Worm (Caenorhabditis elegans) whole organism, L3 larva: ENCODE results near the gene F02D10.2.

Source experiments
- R02D3.7 ChIP-seq: fragments of 150-350 bp; optimal IDR thresholded peaks from 2 replicates; lab custom pipeline; 2014; ENCODE audit warnings: missing biosample characterization, missing genetic modification characterization
- ama-1 ChIP-seq: fragments of 150-350 bp; optimal IDR thresholded peaks from 2 replicates; lab custom pipeline; 2018
- ceh-82 ChIP-seq: fragments of 150-350 bp; optimal IDR thresholded peaks from 2 replicates; lab custom pipeline; 2014; ENCODE audit warnings: missing biosample characterization, missing genetic modification characterization
- ceh-9 ChIP-seq: sonication (generic microtip); optimal IDR thresholded peaks from 2 replicates; lab custom pipeline; 2018; ENCODE audit warnings: missing biosample characterization, missing genetic modification characterization
- daf-12 ChIP-seq: fragments of 150-350 bp; optimal IDR thresholded peaks from 2 replicates; lab custom pipeline; 2014; ENCODE audit warnings: missing biosample characterization, missing genetic modification reagents, missing genetic modification characterization
- egl-27 ChIP-seq: sonication (generic microtip); optimal IDR thresholded peaks from 4 replicates; lab custom pipeline; 2017; ENCODE audit warnings: missing biosample characterization, missing genetic modification reagents, missing genetic modification characterization
- elt-1 ChIP-seq: fragments of 150-350 bp; optimal IDR thresholded peaks from 2 replicates; lab custom pipeline; 2014; ENCODE audit warnings: missing biosample characterization, missing genetic modification characterization
- elt-2 ChIP-seq: sonication (generic microtip); optimal IDR thresholded peaks from 2 replicates; lab custom pipeline; 2016; ENCODE audit warnings: missing genetic modification reagents, mild to moderate bottlenecking, missing genetic modification characterization, missing compliant biosample characterization
- elt-3 ChIP-seq, 3 experiments: fragments of 150-350 bp in 1 of 3; sonication (generic microtip) in 2 of 3; optimal IDR thresholded peaks; 2 replicates in 2 of 3; 4 replicates in 1 of 3; lab custom pipeline; 2014 to 2017; ENCODE audit warnings: missing biosample characterization in 3 of 3, missing genetic modification characterization in 3 of 3
- fkh-10 ChIP-seq: sonication (generic microtip); optimal IDR thresholded peaks from 2 replicates; lab custom pipeline; 2017; ENCODE audit warnings: missing biosample characterization, missing genetic modification reagents, missing genetic modification characterization
- fkh-2 ChIP-seq: fragments of 150-350 bp; optimal IDR thresholded peaks from 2 replicates; lab custom pipeline; 2014; ENCODE audit warnings: missing biosample characterization, missing genetic modification reagents, missing genetic modification characterization
- fos-1 ChIP-seq: fragments of 150-350 bp; optimal IDR thresholded peaks from 2 replicates; lab custom pipeline; 2014; ENCODE audit warnings: missing biosample characterization, missing genetic modification characterization
- hmg-11 ChIP-seq: sonication (generic microtip); optimal IDR thresholded peaks from 2 replicates; lab custom pipeline; 2016; ENCODE audit warnings: missing genetic modification characterization, missing compliant biosample characterization
- jun-1 ChIP-seq: fragments of 150-350 bp; optimal IDR thresholded peaks from 2 replicates; lab custom pipeline; 2014; ENCODE audit warnings: missing biosample characterization, missing genetic modification reagents, missing genetic modification characterization
- lin-15B ChIP-seq: fragments of 150-350 bp; optimal IDR thresholded peaks from 2 replicates; lab custom pipeline; 2014; ENCODE audit warnings: missing biosample characterization, missing genetic modification characterization
- lin-39 ChIP-seq: fragments of 150-350 bp; optimal IDR thresholded peaks from 2 replicates; lab custom pipeline; 2018; ENCODE audit warnings: missing biosample characterization, missing genetic modification reagents, missing genetic modification characterization
- lsy-12 ChIP-seq: sonication (generic microtip); optimal IDR thresholded peaks from 2 replicates; lab custom pipeline; 2016; ENCODE audit warnings: mild to moderate bottlenecking, missing genetic modification characterization, missing compliant biosample characterization
- mdl-1 ChIP-seq: fragments of 150-350 bp; optimal IDR thresholded peaks from 2 replicates; lab custom pipeline; 2014; ENCODE audit warnings: missing biosample characterization, missing genetic modification characterization
- mml-1 ChIP-seq: fragments of 150-350 bp; sonication (generic microtip); optimal IDR thresholded peaks from 3 replicates; lab custom pipeline; 2014; ENCODE audit warnings: missing biosample characterization, missing genetic modification characterization
- nfya-1 ChIP-seq: sonication (generic microtip); optimal IDR thresholded peaks from 2 replicates; lab custom pipeline; 2017; ENCODE audit warnings: missing genetic modification characterization, mild to moderate bottlenecking, missing compliant biosample characterization, antibody characterized with exemption, moderate library complexity; ENCODE audit not compliant: insufficient read depth
- nhr-12 ChIP-seq: fragments of 150-350 bp; optimal IDR thresholded peaks from 2 replicates; lab custom pipeline; 2014; ENCODE audit warnings: missing biosample characterization, missing genetic modification characterization
- nhr-237 ChIP-seq: fragments of 150-350 bp; optimal IDR thresholded peaks from 2 replicates; lab custom pipeline; 2014; ENCODE audit warnings: missing biosample characterization, missing genetic modification characterization
- nhr-25 ChIP-seq: sonication (generic microtip); optimal IDR thresholded peaks from 2 replicates; lab custom pipeline; 2017; ENCODE audit warnings: missing biosample characterization, missing genetic modification characterization
- nhr-28 ChIP-seq: fragments of 150-350 bp; optimal IDR thresholded peaks from 2 replicates; lab custom pipeline; 2014; ENCODE audit warnings: missing biosample characterization, missing genetic modification characterization
- nhr-43 ChIP-seq: sonication (generic microtip); optimal IDR thresholded peaks from 2 replicates; lab custom pipeline; 2016; ENCODE audit warnings: mild to moderate bottlenecking, missing genetic modification characterization, missing compliant biosample characterization; ENCODE audit not compliant: poor library complexity, severe bottlenecking
- nhr-67 ChIP-seq: fragments of 150-350 bp; optimal IDR thresholded peaks from 2 replicates; lab custom pipeline; 2014; ENCODE audit warnings: missing biosample characterization, missing genetic modification characterization
- nhr-76 ChIP-seq: fragments of 150-350 bp; sonication (generic microtip); optimal IDR thresholded peaks from 5 replicates; lab custom pipeline; 2014; ENCODE audit warnings: missing biosample characterization, missing genetic modification characterization
- pha-4 ChIP-seq: fragments of 150-350 bp; optimal IDR thresholded peaks from 2 replicates; lab custom pipeline; 2014; ENCODE audit warnings: missing biosample characterization, missing genetic modification reagents, missing genetic modification characterization
- pqm-1 ChIP-seq: fragments of 150-350 bp; optimal IDR thresholded peaks from 2 replicates; lab custom pipeline; 2017; ENCODE audit warnings: missing biosample characterization, missing genetic modification characterization, inconsistent platforms
- sea-2 ChIP-seq: fragments of 150-350 bp; sonication (generic microtip); optimal IDR thresholded peaks from 4 replicates; lab custom pipeline; 2014; ENCODE audit warnings: missing biosample characterization, missing genetic modification reagents, missing genetic modification characterization
- skn-1 ChIP-seq: fragments of 150-350 bp; optimal IDR thresholded peaks from 2 replicates; lab custom pipeline; 2014; ENCODE audit warnings: missing biosample characterization, missing genetic modification characterization
- snpc-4 ChIP-seq: fragments of 150-350 bp; optimal IDR thresholded peaks from 2 replicates; lab custom pipeline; 2014; ENCODE audit warnings: missing biosample characterization, missing genetic modification characterization
- tbx-2 ChIP-seq: sonication (generic microtip); optimal IDR thresholded peaks from 2 replicates; lab custom pipeline; 2016; ENCODE audit warnings: mild to moderate bottlenecking, missing genetic modification characterization, missing compliant biosample characterization
- unc-62 ChIP-seq: fragments of 150-350 bp; sonication (generic microtip); optimal IDR thresholded peaks from 4 replicates; lab custom pipeline; 2014; ENCODE audit warnings: missing biosample characterization, missing genetic modification reagents, missing genetic modification characterization
- zag-1 ChIP-seq: fragments of 150-350 bp; optimal IDR thresholded peaks from 2 replicates; lab custom pipeline; 2014; ENCODE audit warnings: missing biosample characterization, missing genetic modification characterization
- ztf-4 ChIP-seq: fragments of 150-350 bp; optimal IDR thresholded peaks from 2 replicates; lab custom pipeline; 2014; ENCODE audit warnings: missing biosample characterization, missing genetic modification characterization

F02D10.2 gene

ce11 chrX:13463793-13464192 lies at the start of gene F02D10.2:
TSS of gene F02D10.2 (minus strand) at chrX:13463893.
- TF ChIP-seq nhr-76 (tag; lab: Kevin White, UChicago) = no peak
- no peak for TF ChIP-seq fkh-10 (GFP tag; lab: Kevin White, UChicago)
- no peak for TF ChIP-seq egl-27
- no peak for TF ChIP-seq lin-39
- TF ChIP-seq snpc-4 = no peak
- TF ChIP-seq sea-2 = no peak
- TF ChIP-seq lsy-12 (tag; lab: Kevin White, UChicago) = no peak
- no peak for TF ChIP-seq nhr-67 (tag; lab: Kevin White, UChicago)
- TF ChIP-seq R02D3.7 (tag; lab: Kevin White, UChicago) = no peak
- TF ChIP-seq unc-62 (GFP tag; lab: Kevin White, UChicago) = no peak
- no peak for TF ChIP-seq skn-1 (tag; lab: Kevin White, UChicago)

ce11 chrX:13511796-13512195 lies 48.1 kb upstream of the F02D10.2 start:
- TF ChIP-seq hmg-11 (tag; lab: Kevin White, UChicago) (peak; percentile 81), lsy-12 (tag; lab: Kevin White, UChicago) (peak; percentile 40), ama-1 (lab: Kevin White, UChicago) (no peak), jun-1 (peak; percentile 23), nhr-43 (tag; lab: Kevin White, UChicago) (peak; percentile 77), snpc-4 (peak; percentile 26), elt-2 (peak; percentile 29), ceh-82 (tag; lab: Kevin White, UChicago) (peak; percentile 27), egl-27 (peak; percentile 5), pha-4 (peak; percentile 13), nhr-28 (tag; lab: Kevin White, UChicago) (no peak), mdl-1 (tag; lab: Kevin White, UChicago) (no peak), nfya-1 (tag; lab: Kevin White, UChicago) (peak; percentile 20), lin-39 (peak; percentile 22), pqm-1 (tag; lab: Kevin White, UChicago) (peak; percentile 17), elt-3 (tag; optimal IDR thresholded peaks at IDR 0.05; lab: Kevin White, UChicago) (no peak), tbx-2 (peak; percentile 44), nhr-25 (tag; lab: Kevin White, UChicago) (peak; percentile 32)
- TF ChIP-seq, all 47 proteins: peak for 14

- TF ChIP-seq nhr-28 (tag; lab: Kevin White, UChicago) (no peak), fkh-2 (tag; lab: Kevin White, UChicago) (no peak), mml-1 (tag; lab: Kevin White, UChicago) (no peak), elt-1 (tag; lab: Kevin White, UChicago) (no peak), nhr-67 (tag; lab: Kevin White, UChicago) (no peak), lin-15B (tag; lab: Kevin White, UChicago) (no peak), daf-12 (tag; lab: Kevin White, UChicago) (no peak), elt-3 (tag; optimal IDR thresholded peaks at IDR 0.05; lab: Kevin White, UChicago) (no peak), pha-4 (no peak), egl-27 (no peak), pqm-1 (tag; lab: Kevin White, UChicago) (no peak), tbx-2 (no peak), snpc-4 (no peak), nhr-12 (tag; lab: Kevin White, UChicago) (no peak), elt-2 (no peak), nhr-25 (tag; lab: Kevin White, UChicago) (no peak), ceh-9 (tag; lab: Kevin White, UChicago) (no peak), nfya-1 (tag; lab: Kevin White, UChicago) (no peak)
- TF ChIP-seq, all 47 proteins: peak for 0
These were observed 47.3 kb upstream of the F02D10.2 start, which contains the start of gene col-185 for ce11 chrX:13510997-13511396. TSS of gene col-185 (minus strand) at chrX:13511097.

- TF ChIP-seq lin-15B (tag; lab: Kevin White, UChicago) (no peak), jun-1 (no peak), sea-2 (no peak), zag-1 (no peak), skn-1 (tag; lab: Kevin White, UChicago) (no peak), unc-62 (GFP tag; lab: Kevin White, UChicago) (no peak), lsy-12 (tag; lab: Kevin White, UChicago) (no peak), ztf-4 (no peak), fkh-10 (GFP tag; lab: Kevin White, UChicago) (no peak), nhr-76 (tag; lab: Kevin White, UChicago) (no peak), fos-1 (no peak), nhr-237 (tag; lab: Kevin White, UChicago) (no peak), nfya-1 (tag; lab: Kevin White, UChicago) (no peak), nhr-12 (tag; lab: Kevin White, UChicago) (no peak)
These were observed 46.6 kb upstream of the F02D10.2 start for ce11 chrX:13510234-13510837.
